Fruit fly (Drosophila melanogaster) whole organism, larva: ENCODE measurements around the gene mbf1.

Experiments used
- noc ChIP-seq: fragments of 200-800 bp; sonication (Bioruptor generic); optimal IDR thresholded peaks from 3 replicates; lab custom pipeline; 2019; ENCODE audit warnings: missing biosample characterization, mild to moderate bottlenecking, missing genetic modification characterization, moderate library complexity

Gene mbf1

DNA sequence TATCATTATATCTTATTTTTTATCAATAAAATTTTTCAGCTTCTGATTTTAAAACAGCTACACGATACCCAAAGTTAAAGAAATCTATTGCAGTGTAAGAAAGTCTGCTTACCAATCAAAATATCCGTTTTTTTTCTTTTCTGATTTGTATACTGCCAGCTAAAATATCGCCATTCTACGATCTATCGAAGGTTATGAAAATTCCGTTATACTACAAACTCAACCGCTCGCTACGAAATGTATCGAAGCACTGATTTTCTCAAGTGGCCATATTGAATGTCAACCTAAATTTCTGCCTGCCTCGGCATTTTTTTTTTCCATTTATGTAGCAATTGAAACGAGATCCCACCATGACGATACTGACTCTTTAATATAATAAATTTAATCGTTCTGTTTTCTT lies 5.8 kb downstream of the mbf1 start, which contains the start of gene nxf2:
TSS of gene nxf2 (minus strand) at position 258 of the 400 bp plus-strand sequence.
- TF ChIP-seq noc (tag; lab: Kevin White, UChicago): no peak

DNA sequence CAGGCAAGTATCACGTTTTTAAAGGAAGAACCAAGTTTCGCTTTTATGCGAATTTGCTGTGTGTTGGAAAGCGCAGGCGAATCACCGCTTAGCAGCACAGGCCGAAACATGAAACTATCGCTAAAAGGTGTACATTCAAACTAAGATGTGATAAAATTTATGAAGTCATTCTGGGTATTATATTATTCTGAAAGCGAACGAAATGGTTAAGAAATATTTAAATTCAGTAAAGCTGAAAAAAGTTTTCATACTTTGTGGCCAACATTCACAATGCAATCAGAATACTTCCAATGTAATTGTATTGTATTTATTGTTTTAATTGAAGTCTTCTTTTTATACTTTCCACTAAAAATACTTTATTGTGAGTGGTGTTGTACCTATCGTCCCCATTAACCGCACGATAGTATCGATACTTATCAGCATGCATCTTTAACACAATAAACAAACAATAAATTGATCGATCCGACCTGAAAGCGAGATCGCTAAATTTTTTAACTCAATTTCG lies 7.0 kb downstream of the mbf1 start, which contains the start of gene Smn:
TSS of gene Smn (minus strand) at position 347 of the 505 bp plus-strand sequence.
- peak; percentile 64 for TF ChIP-seq noc (tag; lab: Kevin White, UChicago)

DNA sequence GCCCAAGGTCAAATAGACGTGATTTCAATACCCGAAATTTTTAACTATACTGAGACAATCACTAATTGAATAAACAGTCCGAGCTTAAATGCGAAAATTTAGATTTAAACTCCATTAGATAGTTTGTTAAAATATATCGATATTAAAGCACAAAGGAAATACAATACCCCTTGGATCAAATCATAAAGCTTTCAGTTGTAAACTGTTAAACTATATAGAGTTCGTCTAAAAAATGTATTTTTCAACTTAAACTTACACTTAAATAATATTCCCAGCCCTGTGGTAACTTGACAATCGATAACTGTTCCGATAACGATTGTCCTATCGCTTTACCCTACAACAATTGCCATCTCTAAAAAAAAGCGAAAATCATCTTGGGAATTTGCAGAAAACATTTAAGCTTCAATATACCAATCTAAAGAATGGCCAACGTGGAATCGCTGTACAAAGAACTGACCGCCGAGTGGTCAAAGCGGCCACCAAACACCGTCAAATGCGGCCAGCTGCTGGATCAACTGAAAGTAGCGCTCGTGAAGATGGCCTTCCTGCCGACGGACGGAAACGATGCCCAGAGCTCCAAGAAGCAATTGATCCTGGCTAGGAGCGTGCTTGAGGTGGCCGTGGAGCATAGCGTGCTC lies 8.6 kb downstream of the mbf1 start, which contains the start of gene Rpn12:
TSS of gene Rpn12 (plus strand) at position 351 of the 638 bp plus-strand sequence.
- peak; percentile 44 for TF ChIP-seq noc (tag; lab: Kevin White, UChicago)

DNA sequence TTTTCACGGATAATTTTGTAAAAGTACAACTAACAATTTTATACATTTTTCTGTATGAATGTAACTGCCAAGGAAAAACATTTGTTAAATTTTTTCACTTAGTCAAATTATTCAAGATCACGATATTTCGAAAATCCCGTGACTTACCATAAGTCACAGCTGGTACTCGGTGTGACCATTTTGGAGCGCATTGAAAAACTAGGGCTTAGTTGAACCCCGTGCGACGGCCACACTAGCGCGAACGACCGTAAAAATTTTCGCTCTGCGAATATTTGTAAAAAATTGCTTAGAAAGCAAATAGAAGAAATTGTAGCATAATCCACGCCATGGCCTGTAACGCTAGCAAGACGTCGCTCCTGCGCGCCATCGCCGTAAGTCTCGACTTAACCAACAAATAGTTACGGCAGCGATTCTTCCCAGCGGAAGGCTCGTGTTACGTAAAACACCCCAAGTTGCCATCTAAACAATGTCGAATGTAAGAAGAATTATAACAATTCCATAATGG lies 9.9 kb downstream of the mbf1 start, which contains the start of gene UQCR-C2:
TSS of gene UQCR-C2 (plus strand) at position 51 of the 505 bp plus-strand sequence.
- peak; percentile 0 for TF ChIP-seq noc (tag; lab: Kevin White, UChicago)

DNA sequence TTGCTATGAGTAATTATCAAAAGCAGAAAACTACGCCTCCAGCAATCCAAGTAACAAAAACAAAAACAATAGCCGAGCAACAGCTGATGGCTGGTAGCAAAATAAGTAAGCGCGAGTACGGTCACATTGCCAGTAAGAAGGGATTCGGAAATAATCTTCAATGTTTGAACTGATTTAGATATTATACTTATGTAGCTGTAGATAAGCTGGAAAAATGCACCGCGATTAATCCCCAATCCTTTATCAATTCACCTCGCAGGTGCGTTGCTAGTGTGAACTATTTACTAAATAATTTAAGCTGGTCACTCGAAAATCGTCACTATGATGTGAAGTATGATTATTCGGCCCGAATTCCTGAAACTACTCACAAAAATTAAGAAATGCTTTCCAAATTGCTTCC lies 12.8 kb downstream of the mbf1 start, which contains the start of the genes Syx8 and CG32163:
TSS of gene Syx8 (minus strand) at position 69 of the 400 bp plus-strand sequence.
TSS of gene CG32163 (plus strand) at position 169 of the 400 bp plus-strand sequence.
- peak; percentile 22 for TF ChIP-seq noc (tag; lab: Kevin White, UChicago)

DNA sequence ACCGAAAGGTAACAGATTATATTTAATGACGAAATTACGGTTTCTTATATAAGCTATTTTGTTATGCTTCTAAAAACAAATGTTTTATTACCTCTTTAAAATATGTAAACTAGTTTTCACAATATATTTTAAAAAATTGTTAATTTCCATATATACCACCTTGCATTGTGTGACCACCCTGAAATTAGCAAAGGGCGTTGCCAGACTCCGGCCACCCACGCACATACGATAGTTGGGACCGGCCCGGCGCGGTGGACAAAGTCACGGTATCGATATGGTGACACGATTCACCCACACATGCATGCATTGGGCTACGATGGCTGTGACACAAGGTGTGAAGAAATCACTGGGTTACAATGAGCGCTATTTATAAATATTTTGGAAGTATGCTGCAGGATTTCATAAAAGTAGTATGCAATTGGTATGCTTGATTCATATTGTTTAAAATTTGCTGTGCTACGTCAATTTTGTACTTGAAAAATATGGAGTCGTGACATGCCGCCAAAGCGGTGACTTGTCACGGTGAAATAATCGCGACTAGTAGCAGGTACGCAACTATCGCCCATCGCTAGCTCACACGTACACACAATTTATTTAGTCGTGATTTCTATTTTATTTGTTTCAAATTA lies 13.9 kb downstream of the mbf1 start:
- peak; percentile 33 for TF ChIP-seq noc (tag; lab: Kevin White, UChicago)

DNA sequence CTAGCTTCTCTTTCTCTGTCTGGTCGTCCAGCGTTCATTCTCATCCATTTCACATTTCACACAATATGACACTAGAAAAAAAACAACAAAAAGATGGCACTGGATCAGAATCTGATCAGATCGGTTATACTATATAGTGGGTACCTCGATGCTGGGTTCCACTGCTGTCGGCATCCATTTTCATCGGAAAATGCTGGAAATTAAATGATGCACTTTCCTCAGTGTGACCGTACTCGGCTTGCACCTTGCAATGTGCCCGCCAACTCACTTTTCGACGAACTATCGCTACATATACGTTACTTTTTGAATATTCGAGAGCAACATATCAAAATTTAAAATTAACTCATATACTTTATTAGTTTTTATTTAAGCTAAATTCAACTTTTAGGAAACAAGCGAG lies 16.6 kb downstream of the mbf1 start, which contains the start of gene tra:
TSS of gene tra (minus strand) at position 191 of the 400 bp plus-strand sequence.
- TF ChIP-seq noc (tag; lab: Kevin White, UChicago): no peak

DNA sequence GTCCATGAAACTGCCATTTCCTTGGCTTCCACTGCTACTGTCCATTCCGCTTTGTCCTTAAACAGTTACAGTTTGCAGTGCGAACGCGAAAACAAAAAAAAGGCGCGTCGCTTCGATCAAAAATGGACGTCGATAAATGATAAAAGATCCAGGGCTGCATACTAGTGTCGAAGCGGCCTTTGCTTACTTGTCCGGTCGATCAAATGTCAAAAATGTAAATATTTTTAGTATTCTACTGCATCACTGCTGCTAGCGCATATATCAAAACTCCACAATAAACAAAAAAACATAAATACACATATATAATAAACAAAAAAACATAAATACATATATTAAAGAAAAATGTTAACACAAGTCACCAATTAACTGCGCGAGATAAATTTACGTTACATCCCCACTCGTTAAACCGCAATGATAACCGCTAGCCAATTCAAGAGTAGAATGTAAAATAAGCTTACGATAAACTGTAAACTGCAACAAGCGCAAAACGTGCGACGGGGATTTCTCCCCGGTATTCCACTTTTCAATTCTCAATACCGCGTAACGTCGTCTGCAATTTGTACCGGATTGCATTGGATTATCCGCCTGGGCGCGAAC lies 20.8 kb downstream of the mbf1 start, which contains the start of the genes spd-2 and Apl:
TSS of gene spd-2 (minus strand) at position 93 of the 597 bp plus-strand sequence.
TSS of gene Apl (plus strand) at position 260 of the 597 bp plus-strand sequence.
- TF ChIP-seq noc (tag; lab: Kevin White, UChicago): no peak

DNA sequence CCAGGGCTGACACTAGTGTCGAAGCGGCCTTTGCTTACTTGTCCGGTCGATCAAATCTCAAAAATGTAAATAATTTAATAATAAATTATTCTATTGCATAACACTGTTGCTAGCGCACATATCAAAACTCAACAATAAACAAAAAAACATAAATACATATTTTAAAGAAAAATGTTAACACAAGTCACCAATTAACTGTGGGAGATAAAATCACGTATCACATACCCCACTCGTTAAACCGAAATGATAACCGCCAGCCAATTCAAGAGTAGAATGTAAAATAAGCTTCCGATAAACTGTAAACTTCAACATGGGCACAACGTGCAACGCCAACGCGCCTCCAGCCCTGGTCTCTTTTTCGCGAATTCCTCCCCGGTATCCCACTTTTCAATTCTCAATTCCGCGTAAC lies 28.5 kb downstream of the mbf1 start, which contains the start of gene Arts:
TSS of gene Arts (plus strand) at position 116 of the 409 bp plus-strand sequence.
- peak; percentile 21 for TF ChIP-seq noc (tag; lab: Kevin White, UChicago)

DNA sequence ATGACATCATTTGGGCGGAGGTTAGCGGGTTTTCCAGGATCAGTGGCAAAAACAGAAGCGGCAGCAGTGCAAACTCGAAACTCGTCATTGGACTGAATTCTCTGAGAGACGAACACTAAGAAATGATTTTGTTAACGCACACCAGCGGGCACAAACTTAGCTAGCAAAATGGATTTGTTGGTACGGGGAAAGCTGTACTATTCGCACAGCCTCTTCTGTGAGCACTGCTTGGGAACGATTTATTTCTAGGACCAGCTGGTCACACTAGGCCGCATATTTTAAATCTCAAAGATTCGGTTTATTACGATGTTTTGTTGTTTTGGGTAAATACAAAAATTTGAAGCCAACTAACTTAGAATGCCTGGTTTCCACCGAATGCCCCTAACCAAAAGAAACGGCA lies 34.9 kb downstream of the mbf1 start, which contains the start of gene CG4098:
TSS of gene CG4098 (minus strand) at position 228 of the 400 bp plus-strand sequence.
- peak; percentile 54 for TF ChIP-seq noc (tag; lab: Kevin White, UChicago)

DNA sequence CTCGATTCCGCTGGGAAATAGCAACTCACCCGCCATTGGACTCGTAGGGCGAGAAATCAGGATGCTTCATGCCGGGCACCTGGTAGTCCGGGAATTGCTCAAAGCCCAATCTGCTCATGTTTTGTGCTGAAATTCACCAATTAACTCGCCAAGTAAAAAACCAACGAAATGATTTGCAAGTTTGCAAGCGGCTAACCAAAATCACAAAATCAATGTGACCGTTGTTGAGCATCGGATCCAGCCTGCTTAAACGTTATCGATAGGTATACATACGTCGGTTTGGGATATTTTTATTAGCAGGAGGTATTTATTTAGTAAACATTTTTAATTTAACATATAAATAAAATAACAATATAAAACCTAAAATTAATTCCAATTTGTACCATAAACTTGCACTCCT lies 36.0 kb downstream of the mbf1 start, which contains the start of gene Prosbeta6:
TSS of gene Prosbeta6 (minus strand) at position 218 of the 400 bp plus-strand sequence.
- TF ChIP-seq noc (tag; lab: Kevin White, UChicago): no peak

DNA sequence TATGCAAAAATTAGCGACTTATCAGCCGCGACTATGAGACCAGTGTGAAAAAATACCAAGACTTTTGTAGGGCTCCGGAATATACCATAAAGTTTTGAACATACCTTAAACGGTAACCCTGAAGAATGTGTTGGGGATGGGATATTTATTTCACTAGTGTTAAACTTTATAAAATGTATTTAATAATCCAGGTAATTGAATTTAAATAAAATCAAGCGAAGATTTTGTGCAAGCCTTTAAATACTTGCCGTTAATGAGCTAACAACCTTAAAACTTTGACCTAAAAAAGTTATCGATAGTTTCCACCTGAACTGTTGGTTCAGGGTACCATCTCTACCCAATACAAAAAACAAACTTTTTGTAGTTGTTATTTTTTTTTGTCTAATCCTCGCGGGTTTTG lies 37.9 kb downstream of the mbf1 start, which contains the start of gene CG4101:
TSS of gene CG4101 (plus strand) at position 335 of the 400 bp plus-strand sequence.
- peak; percentile 86 for TF ChIP-seq noc (tag; lab: Kevin White, UChicago)

DNA sequence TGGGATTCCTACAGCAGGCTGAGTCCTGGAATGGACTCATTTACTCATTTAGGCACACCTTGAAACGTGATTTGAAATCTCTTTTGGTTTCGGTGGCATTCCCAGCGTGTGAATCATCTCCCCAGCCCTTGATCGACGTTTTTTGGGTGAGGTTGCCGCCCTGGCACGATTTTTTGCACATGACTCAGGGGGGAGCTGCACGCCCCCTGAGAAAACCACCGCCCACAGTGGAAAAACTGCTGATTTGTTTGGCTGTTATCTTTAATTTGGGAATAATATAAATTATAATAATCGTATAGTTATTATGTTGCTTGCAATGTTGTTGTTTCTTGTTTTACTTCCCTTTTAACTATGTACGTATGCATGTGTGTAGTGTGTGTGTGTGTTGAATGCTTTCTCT lies 38.7 kb downstream of the mbf1 start:
- peak; percentile 58 for TF ChIP-seq noc (tag; lab: Kevin White, UChicago)

DNA sequence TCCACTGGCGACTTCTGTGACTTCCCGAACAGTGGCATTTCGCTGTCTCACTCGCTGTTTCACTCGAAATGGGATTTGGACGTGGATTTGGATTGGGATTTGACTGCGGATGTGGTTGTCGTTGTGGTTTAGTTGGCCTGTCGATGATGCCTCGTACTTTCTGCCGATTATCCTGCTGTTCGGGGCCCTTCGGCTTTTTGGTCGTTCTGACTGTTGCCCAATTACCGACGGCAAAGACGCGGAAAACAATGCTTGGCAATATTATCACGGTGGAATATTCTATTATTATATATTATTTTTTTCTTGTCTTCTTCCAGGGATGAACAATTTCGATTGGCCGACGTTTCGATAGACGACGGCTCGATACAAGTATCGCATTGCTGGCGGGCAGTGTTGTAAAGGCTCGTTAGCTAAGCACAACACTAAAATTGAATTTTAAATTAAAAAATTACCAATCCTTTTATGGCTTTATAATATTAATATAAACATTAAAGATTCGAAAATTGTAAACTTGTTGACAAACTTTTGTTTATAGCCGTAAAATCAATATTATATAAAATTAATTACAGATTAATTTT lies 41.0 kb downstream of the mbf1 start, which contains the start of gene Mo25:
TSS of gene Mo25 (minus strand) at position 341 of the 578 bp plus-strand sequence.
- no peak for TF ChIP-seq noc (tag; lab: Kevin White, UChicago)
